Worm (Caenorhabditis elegans) whole organism, L1 larva: ENCODE data around the gene K03H1.9.

Source experiments
- F16B12.6 ChIP-seq: fragments of 150-350 bp; optimal IDR thresholded peaks from 2 replicates; lab custom pipeline; 2014; ENCODE audit warnings: missing biosample characterization, missing genetic modification characterization
- alr-1 ChIP-seq: fragments of 200-800 bp; sonication (Bioruptor generic); optimal IDR thresholded peaks from 2 replicates; lab custom pipeline; 2018; ENCODE audit warnings: borderline replicate concordance, mild to moderate bottlenecking, missing genetic modification characterization, missing compliant biosample characterization
- aly-2 ChIP-seq: fragments of 150-350 bp; optimal IDR thresholded peaks from 2 replicates; lab custom pipeline; 2014; ENCODE audit warnings: missing biosample characterization, missing genetic modification characterization
- ama-1 ChIP-seq: fragments of 150-350 bp; optimal IDR thresholded peaks from 2 replicates; lab custom pipeline; 2014
- blmp-1 ChIP-seq: fragments of 150-350 bp; optimal IDR thresholded peaks from 2 replicates; lab custom pipeline; 2014; ENCODE audit warnings: missing biosample characterization, missing genetic modification characterization
- ceh-82 ChIP-seq, 3 experiments: fragments of 150-350 bp in 1 of 3; sonication (generic microtip) in 2 of 3; optimal IDR thresholded peaks; 2 replicates each; lab custom pipeline; 2014 to 2017; ENCODE audit warnings: missing biosample characterization in 3 of 3, missing genetic modification characterization in 3 of 3
- ceh-88 ChIP-seq: fragments of 200-800 bp; sonication (Bioruptor generic); IDR thresholded peaks from 2 replicates; pipeline ENCODE4 v1.3.6; 2022; ENCODE audit warnings: missing genetic modification characterization, missing compliant biosample characterization
- ceh-90 ChIP-seq: sonication (generic microtip); optimal IDR thresholded peaks from 2 replicates; lab custom pipeline; 2016; ENCODE audit warnings: missing genetic modification characterization, missing compliant biosample characterization
- dpl-1 ChIP-seq, 3 experiments: fragments of 150-350 bp in 2 of 3; sonication (generic microtip) in 1 of 3; optimal IDR thresholded peaks; 2 replicates each; lab custom pipeline; 2014 to 2017; ENCODE audit warnings: missing biosample characterization in 3 of 3, missing genetic modification characterization in 3 of 3, missing genetic modification reagents in 3 of 3
- efl-1 ChIP-seq, 4 experiments: fragments of 150-350 bp; optimal IDR thresholded peaks in 3 of 4; peaks in 1 of 4; 1 replicate in 1 of 4; 2 replicates in 3 of 4; lab custom pipeline; 2014; ENCODE audit warnings: missing biosample characterization in 2 of 4, missing genetic modification characterization in 2 of 4, missing genetic modification reagents in 2 of 4
- efl-3 ChIP-seq: fragments of 200-800 bp; sonication (Bioruptor generic); optimal IDR thresholded peaks from 2 replicates; lab custom pipeline; 2018; ENCODE audit warnings: mild to moderate bottlenecking, missing genetic modification characterization, missing compliant biosample characterization
- fkh-10 ChIP-seq: sonication (generic microtip); optimal IDR thresholded peaks from 2 replicates; lab custom pipeline; 2017; ENCODE audit warnings: missing biosample characterization, missing genetic modification reagents, missing genetic modification characterization
- fos-1 ChIP-seq: fragments of 150-350 bp; optimal IDR thresholded peaks from 2 replicates; lab custom pipeline; 2014; ENCODE audit warnings: missing biosample characterization, missing genetic modification characterization
- hlh-4 ChIP-seq: sonication (generic microtip); optimal IDR thresholded peaks from 2 replicates; lab custom pipeline; 2016; ENCODE audit warnings: mild to moderate bottlenecking, missing genetic modification characterization, missing compliant biosample characterization
- lin-13 ChIP-seq: fragments of 150-350 bp; optimal IDR thresholded peaks from 2 replicates; lab custom pipeline; 2014; ENCODE audit warnings: missing biosample characterization, missing genetic modification reagents, missing genetic modification characterization
- lin-14 ChIP-seq: fragments of 200-800 bp; sonication (Bioruptor generic); optimal IDR thresholded peaks from 2 replicates; lab custom pipeline; 2018; ENCODE audit warnings: mild to moderate bottlenecking, missing genetic modification characterization, moderate library complexity, missing compliant biosample characterization
- lin-15B ChIP-seq: fragments of 150-350 bp; sonication (generic microtip); optimal IDR thresholded peaks from 3 replicates; lab custom pipeline; 2014; ENCODE audit warnings: missing biosample characterization, missing genetic modification characterization
- lin-35 ChIP-seq, 2 experiments: fragments of 150-350 bp; optimal IDR thresholded peaks; 2 replicates each; lab custom pipeline; 2014; ENCODE audit warnings: missing biosample characterization in 2 of 2, missing genetic modification characterization in 2 of 2, missing genetic modification reagents in 2 of 2
- lir-3 ChIP-seq: sonication (generic microtip); optimal IDR thresholded peaks from 2 replicates; lab custom pipeline; 2016; ENCODE audit warnings: mild to moderate bottlenecking, missing genetic modification characterization, moderate library complexity, missing compliant biosample characterization; ENCODE audit not compliant: poor library complexity
- lsy-2 ChIP-seq, 2 experiments: fragments of 150-350 bp; optimal IDR thresholded peaks; 2 replicates each; lab custom pipeline; 2014; ENCODE audit warnings: missing biosample characterization in 2 of 2, missing genetic modification characterization in 2 of 2
- mdl-1 ChIP-seq, 2 experiments: fragments of 150-350 bp; optimal IDR thresholded peaks; 2 replicates each; lab custom pipeline; 2014 to 2017; ENCODE audit warnings: missing biosample characterization in 2 of 2, missing genetic modification characterization in 2 of 2, inconsistent platforms in 1 of 2
- mep-1 ChIP-seq: fragments of 150-350 bp; optimal IDR thresholded peaks from 2 replicates; lab custom pipeline; 2014; ENCODE audit warnings: missing biosample characterization, missing genetic modification characterization
- nhr-19 ChIP-seq: fragments of 200-800 bp; sonication (Bioruptor generic); conservative IDR thresholded peaks from 2 replicates; pipeline ENCODE4 v1.3.6; 2022; ENCODE audit warnings: missing genetic modification characterization, missing compliant biosample characterization
- nhr-28 ChIP-seq: fragments of 150-350 bp; optimal IDR thresholded peaks from 2 replicates; lab custom pipeline; 2014; ENCODE audit warnings: missing biosample characterization, missing genetic modification characterization
- nhr-71 ChIP-seq: sonication (generic microtip); optimal IDR thresholded peaks from 2 replicates; lab custom pipeline; 2016; ENCODE audit warnings: mild to moderate bottlenecking, missing genetic modification characterization, moderate library complexity, missing compliant biosample characterization
- nhr-85 ChIP-seq: sonication (generic microtip); peaks from one replicate; lab custom pipeline; 2016; ENCODE audit warnings: missing genetic modification characterization, inconsistent platforms, missing compliant biosample characterization
- nhr-90 ChIP-seq: sonication (generic microtip); optimal IDR thresholded peaks from 2 replicates; lab custom pipeline; 2016; ENCODE audit warnings: mild to moderate bottlenecking, missing genetic modification characterization, missing compliant biosample characterization; ENCODE audit not compliant: poor library complexity
- skn-1 ChIP-seq: fragments of 150-350 bp; optimal IDR thresholded peaks from 2 replicates; lab custom pipeline; 2014; ENCODE audit warnings: missing biosample characterization, missing genetic modification characterization
- snpc-4 ChIP-seq: fragments of 150-350 bp; optimal IDR thresholded peaks from 2 replicates; lab custom pipeline; 2014; ENCODE audit warnings: missing biosample characterization, missing genetic modification characterization
- snu-23 ChIP-seq: sonication (generic microtip); optimal IDR thresholded peaks from 2 replicates; lab custom pipeline; 2016; ENCODE audit warnings: missing genetic modification characterization, missing compliant biosample characterization
- unc-130 ChIP-seq: fragments of 150-350 bp; optimal IDR thresholded peaks from 2 replicates; lab custom pipeline; 2017; ENCODE audit warnings: missing biosample characterization, missing genetic modification characterization, inconsistent platforms
- unc-30 ChIP-seq: sonication (generic microtip); optimal IDR thresholded peaks from 2 replicates; lab custom pipeline; 2017; ENCODE audit warnings: missing biosample characterization, missing genetic modification characterization
- unc-86 ChIP-seq: sonication (generic microtip); optimal IDR thresholded peaks from 2 replicates; lab custom pipeline; 2016; ENCODE audit warnings: missing genetic modification characterization, missing compliant biosample characterization
- vab-15 ChIP-seq: sonication (generic microtip); optimal IDR thresholded peaks from 2 replicates; lab custom pipeline; 2017; ENCODE audit warnings: missing genotype, mild to moderate bottlenecking, missing genetic modification characterization, missing compliant biosample characterization
- zip-4 ChIP-seq: fragments of 200-800 bp; sonication (Bioruptor generic); optimal IDR thresholded peaks from 2 replicates; lab custom pipeline; 2018; ENCODE audit warnings: mild to moderate bottlenecking, missing genetic modification characterization, moderate library complexity, missing compliant biosample characterization
- ztf-4 ChIP-seq: fragments of 150-350 bp; optimal IDR thresholded peaks from 2 replicates; lab custom pipeline; 2014; ENCODE audit warnings: missing biosample characterization, missing genetic modification characterization

Gene K03H1.9

ce11 chrIII:9956665-9957401, 15.5 kb upstream of the K03H1.9 start, which contains the start of gene alx-1 (continued):
- TF ChIP-seq zip-4 (peak; percentile 54), ceh-82 (tag; optimal IDR thresholded peaks at IDR 0.05; lab: Kevin White, UChicago) (no peak)

- TF ChIP-seq ceh-88 (GFP tag; lab: Robert Waterston, UW), result no peak
- TF ChIP-seq lin-35 (GFP tag; optimal IDR thresholded peaks at IDR 0.05; lab: Kevin White, UChicago), result peak in 1 of 2 experiments; percentile 16
- no peak for TF ChIP-seq ceh-90 (tag; lab: Kevin White, UChicago)
- peak; percentile 7 to 19 for TF ChIP-seq efl-1 (optimal IDR thresholded peaks at IDR 0.05; lab: Kevin White, UChicago)
- TF ChIP-seq efl-1 (GFP tag; optimal IDR thresholded peaks at IDR 0.05 in 1 of 2; lab: Kevin White, UChicago), result peak; percentile 43 to 51
- TF ChIP-seq efl-3 (GFP tag; lab: Kevin White, UChicago), result no peak
- TF ChIP-seq lsy-2 (tag; optimal IDR thresholded peaks at IDR 0.05; lab: Kevin White, UChicago), result peak in 1 of 2 experiments; percentile 64
- TF ChIP-seq dpl-1 (GFP tag; optimal IDR thresholded peaks at IDR 0.05; lab: Kevin White, UChicago), result peak in 1 of 3 experiments; percentile 50
- TF ChIP-seq skn-1 (tag; lab: Kevin White, UChicago), result peak; percentile 18
- TF ChIP-seq nhr-28, result no peak
- no peak for TF ChIP-seq vab-15 (tag; lab: Kevin White, UChicago)
- TF ChIP-seq lin-15B (tag; lab: Kevin White, UChicago), result no peak
- TF ChIP-seq lin-14 (GFP tag; lab: Kevin White, UChicago), result peak; percentile 30
- TF ChIP-seq blmp-1 (tag; lab: Kevin White, UChicago), result peak; percentile 2
- no peak for TF ChIP-seq F16B12.6
- TF ChIP-seq snu-23 (GFP tag; lab: Kevin White, UChicago), result peak; percentile 17
- no peak for TF ChIP-seq nhr-71 (tag; lab: Kevin White, UChicago)
Observed at ce11 chrIII:9956123-9956522, 14.8 kb upstream of the K03H1.9 start, which contains the start of gene mog-1. Gene mog-1, minus strand, starts transcription at chrIII:9956215.

ce11 chrIII:9951864-9952263, 10.6 kb upstream of the K03H1.9 start, which contains the start of gene K03H1.11:
Gene K03H1.11, minus strand, starts transcription at chrIII:9951964.
- TF ChIP-seq unc-30 (tag; lab: Kevin White, UChicago) (no peak), mdl-1 (tag; optimal IDR thresholded peaks at IDR 0.05; lab: Kevin White, UChicago) (no peak), mep-1 (tag; lab: Kevin White, UChicago) (no peak), nhr-85 (no peak), ama-1 (lab: Kevin White, UChicago) (no peak), aly-2 (tag; lab: Kevin White, UChicago) (no peak), nhr-90 (tag; lab: Kevin White, UChicago) (no peak), nhr-71 (tag; lab: Kevin White, UChicago) (no peak), snpc-4 (no peak), unc-86 (tag; lab: Kevin White, UChicago) (no peak), unc-130 (tag; lab: Kevin White, UChicago) (no peak), efl-3 (GFP tag; lab: Kevin White, UChicago) (no peak), ztf-4 (tag; lab: Kevin White, UChicago) (no peak), zip-4 (no peak), fos-1 (no peak), alr-1 (tag; lab: Kevin White, UChicago) (no peak)

ce11 chrIII:9950244-9950643, 9.0 kb upstream of the K03H1.9 start, which contains the start of gene K03H1.13:
Gene K03H1.13, minus strand, starts transcription at chrIII:9950344.
- TF ChIP-seq efl-1 (optimal IDR thresholded peaks at IDR 0.05; lab: Kevin White, UChicago) (no peak), efl-1 (GFP tag; optimal IDR thresholded peaks at IDR 0.05 in 1 of 2; lab: Kevin White, UChicago) (peak in 1 of 2 experiments; percentile 30), lin-15B (tag; lab: Kevin White, UChicago) (no peak)
- TF ChIP-seq, all 84 proteins: peak for 1

ce11 chrIII:9946806-9947419, 5.6 kb upstream of the K03H1.9 start, which contains the start of gene K03H1.7:
Gene K03H1.7, plus strand, starts transcription at chrIII:9947405.
- TF ChIP-seq fkh-10 (GFP tag; lab: Kevin White, UChicago) (no peak), mep-1 (tag; lab: Kevin White, UChicago) (no peak), skn-1 (tag; lab: Kevin White, UChicago) (no peak), lin-15B (tag; lab: Kevin White, UChicago) (peak; percentile 63), efl-3 (GFP tag; lab: Kevin White, UChicago) (no peak), blmp-1 (tag; lab: Kevin White, UChicago) (no peak), efl-1 (optimal IDR thresholded peaks at IDR 0.05; lab: Kevin White, UChicago) (peak; percentile 64 to 69), efl-1 (GFP tag; optimal IDR thresholded peaks at IDR 0.05 in 1 of 2; lab: Kevin White, UChicago) (peak; percentile 81 to 97), snpc-4 (no peak), hlh-4 (tag; lab: Kevin White, UChicago) (no peak), nhr-19 (GFP tag; lab: Robert Waterston, UW) (no peak), lin-35 (GFP tag; optimal IDR thresholded peaks at IDR 0.05; lab: Kevin White, UChicago) (peak; percentile 1 to 84), F16B12.6 (peak; percentile 74), dpl-1 (GFP tag; optimal IDR thresholded peaks at IDR 0.05; lab: Kevin White, UChicago) (peak; percentile 43 to 80 (median 67)), lin-13 (no peak), lir-3 (tag; lab: Kevin White, UChicago) (no peak)
